Worm (Caenorhabditis elegans): Measurements from ENCODE around the gene T05G5.1.

T05G5.1 gene

ce11 chrIII:9697323-9697722, 45.8 kb downstream of the T05G5.1 start:
- TF ChIP-seq W03F9.2 (tag; optimal IDR thresholded peaks at IDR 0.05) (peak; percentile 14), dao-5 (tag; optimal IDR thresholded peaks at IDR 0.05) (no peak), him-1 (tag; optimal IDR thresholded peaks at IDR 0.05) (peak; percentile 35)

- TF ChIP-seq dao-5 (tag; optimal IDR thresholded peaks at IDR 0.05) (no peak), him-1 (tag; optimal IDR thresholded peaks at IDR 0.05) (no peak), W03F9.2 (tag; optimal IDR thresholded peaks at IDR 0.05) (no peak)
These were observed 46.7 kb downstream of the T05G5.1 start, which contains the start of gene bud-31 for ce11 chrIII:9696417-9696816. bud-31 (minus strand) TSS chrIII:9696517.

- no peak for TF ChIP-seq W03F9.2 (tag; optimal IDR thresholded peaks at IDR 0.05)
- no peak for TF ChIP-seq dao-5 (tag; optimal IDR thresholded peaks at IDR 0.05)
- TF ChIP-seq him-1 (tag; optimal IDR thresholded peaks at IDR 0.05), result no peak
These were observed 47.8 kb downstream of the T05G5.1 start for ce11 chrIII:9695379-9695778.

ce11 chrIII:9694474-9694873, 48.7 kb downstream of the T05G5.1 start, which contains the start of gene set-3:
set-3 (minus strand) TSS chrIII:9694574.
- TF ChIP-seq dao-5 (tag; optimal IDR thresholded peaks at IDR 0.05) (no peak), him-1 (tag; optimal IDR thresholded peaks at IDR 0.05) (no peak), W03F9.2 (tag; optimal IDR thresholded peaks at IDR 0.05) (no peak)

- TF ChIP-seq W03F9.2 (tag; optimal IDR thresholded peaks at IDR 0.05), result no peak
- TF ChIP-seq dao-5 (tag; optimal IDR thresholded peaks at IDR 0.05), result no peak
- TF ChIP-seq him-1 (tag; optimal IDR thresholded peaks at IDR 0.05), result no peak
These were observed 53.1 kb downstream of the T05G5.1 start, which contains the start of gene best-5 for ce11 chrIII:9690044-9690443. best-5 (minus strand) TSS chrIII:9690253.

- TF ChIP-seq him-1 (tag; optimal IDR thresholded peaks at IDR 0.05) (no peak), dao-5 (tag; optimal IDR thresholded peaks at IDR 0.05) (no peak), W03F9.2 (tag; optimal IDR thresholded peaks at IDR 0.05) (no peak)
These were observed 53.8 kb downstream of the T05G5.1 start for ce11 chrIII:9689377-9689776.
